Fruit fly (Drosophila melanogaster) whole organism, prepupa: ENCODE measurements around the gene Orct2.

ENCODE experiments used
- Blimp-1 ChIP-seq: fragments of 200-800 bp; sonication (Bioruptor generic); optimal IDR thresholded peaks from 3 replicates; lab custom pipeline; 2017; ENCODE audit warnings: missing biosample characterization, missing genetic modification characterization, mild to moderate bottlenecking, moderate library complexity, missing genetic modification reagents
- CG10669 ChIP-seq: fragments of 200-800 bp; sonication (Bioruptor generic); optimal IDR thresholded peaks from 3 replicates; lab custom pipeline; 2018; ENCODE audit warnings: missing biosample characterization, mild to moderate bottlenecking, missing genetic modification characterization, moderate library complexity
- CG11294 ChIP-seq: fragments of 200-800 bp; sonication (Bioruptor generic); IDR thresholded peaks from 2 replicates; pipeline ENCODE4 v1.3.6; 2022; ENCODE audit warnings: missing biosample characterization, missing genetic modification characterization
- CG11902 ChIP-seq: fragments of 200-800 bp; sonication (Bioruptor generic); optimal IDR thresholded peaks from 3 replicates; lab custom pipeline; 2016; ENCODE audit warnings: missing biosample characterization, missing genetic modification characterization
- CG15336 ChIP-seq: fragments of 200-800 bp; sonication (Bioruptor generic); IDR thresholded peaks from 2 replicates; pipeline ENCODE4 v1.3.6; 2022; ENCODE audit warnings: missing biosample characterization, missing genetic modification characterization
- CG16779 ChIP-seq: fragments of 200-800 bp; sonication (Bioruptor generic); optimal IDR thresholded peaks from 3 replicates; lab custom pipeline; 2017; ENCODE audit warnings: missing biosample characterization, mild to moderate bottlenecking, missing genetic modification characterization
- CG3032 ChIP-seq: fragments of 200-800 bp; optimal IDR thresholded peaks from 2 replicates; lab custom pipeline; 2019; ENCODE audit warnings: missing biosample characterization, mild to moderate bottlenecking, missing genetic modification characterization, moderate library complexity
- CG32006 ChIP-seq: fragments of 200-800 bp; sonication (Bioruptor generic); optimal IDR thresholded peaks from 3 replicates; lab custom pipeline; 2017; ENCODE audit warnings: missing biosample characterization, mild to moderate bottlenecking, missing genetic modification characterization
- CG34406 ChIP-seq: fragments of 200-800 bp; sonication (Bioruptor generic); optimal IDR thresholded peaks from 3 replicates; lab custom pipeline; 2016; ENCODE audit warnings: missing biosample characterization, missing genetic modification characterization
- CG4318 ChIP-seq: fragments of 200-800 bp; sonication (Bioruptor generic); optimal IDR thresholded peaks from 3 replicates; lab custom pipeline; 2017; ENCODE audit warnings: missing biosample characterization, mild to moderate bottlenecking, missing genetic modification characterization
- CG6163 ChIP-seq: fragments of 200-800 bp; sonication (Bioruptor generic); IDR thresholded peaks from 3 replicates; pipeline ENCODE4 v1.3.6; 2022; ENCODE audit warnings: missing biosample characterization, missing genetic modification characterization
- CG6276 ChIP-seq: fragments of 200-800 bp; sonication (Bioruptor generic); optimal IDR thresholded peaks from 2 replicates; lab custom pipeline; 2017; ENCODE audit warnings: missing biosample characterization, mild to moderate bottlenecking, missing genetic modification characterization
- CG6792 ChIP-seq: fragments of 200-800 bp; sonication (Bioruptor generic); optimal IDR thresholded peaks from 3 replicates; lab custom pipeline; 2016; ENCODE audit warnings: missing biosample characterization, missing genetic modification characterization
- CG6808 ChIP-seq: fragments of 200-800 bp; sonication (Bioruptor generic); optimal IDR thresholded peaks from 3 replicates; lab custom pipeline; 2017; ENCODE audit warnings: missing biosample characterization, missing genetic modification characterization, mild to moderate bottlenecking, moderate library complexity, missing genetic modification reagents
- CG6854 ChIP-seq: fragments of 200-800 bp; sonication (Bioruptor generic); optimal IDR thresholded peaks from 2 replicates; lab custom pipeline; 2017; ENCODE audit warnings: missing biosample characterization, mild to moderate bottlenecking, missing genetic modification characterization
- CG7368 ChIP-seq: fragments of 200-800 bp; sonication (Bioruptor generic); optimal IDR thresholded peaks from 3 replicates; lab custom pipeline; 2016; ENCODE audit warnings: missing biosample characterization, missing genetic modification characterization
- CG8119 ChIP-seq: fragments of 200-800 bp; sonication (Bioruptor generic); IDR thresholded peaks from 3 replicates; pipeline ENCODE4 v1.3.6; 2022; ENCODE audit warnings: missing biosample characterization, missing genetic modification characterization
- CG8319 ChIP-seq: fragments of 200-800 bp; sonication (Bioruptor generic); optimal IDR thresholded peaks from 3 replicates; lab custom pipeline; 2016; ENCODE audit warnings: missing biosample characterization, missing genetic modification characterization
- CG8632 ChIP-seq: fragments of 200-800 bp; sonication (Bioruptor generic); optimal IDR thresholded peaks from 3 replicates; lab custom pipeline; 2016; ENCODE audit warnings: missing biosample characterization, missing genetic modification characterization
- CG9139 ChIP-seq: fragments of 200-800 bp; sonication (Bioruptor generic); optimal IDR thresholded peaks from 3 replicates; lab custom pipeline; 2017; ENCODE audit warnings: missing biosample characterization, mild to moderate bottlenecking, missing genetic modification characterization
- Eip78C ChIP-seq: fragments of 200-800 bp; sonication (Bioruptor generic); peaks from one replicate; lab custom pipeline; 2016; ENCODE audit warnings: missing biosample characterization, missing genetic modification characterization
- Eip93F ChIP-seq: fragments of 200-800 bp; sonication (Bioruptor generic); optimal IDR thresholded peaks from 2 replicates; lab custom pipeline; 2016; ENCODE audit warnings: missing biosample characterization, mild to moderate bottlenecking, missing genetic modification characterization
- Ets21C ChIP-seq: fragments of 200-800 bp; sonication (Bioruptor generic); optimal IDR thresholded peaks from 3 replicates; lab custom pipeline; 2016; ENCODE audit warnings: missing biosample characterization, missing genetic modification characterization
- Ets96B ChIP-seq: fragments of 200-800 bp; optimal IDR thresholded peaks from 2 replicates; lab custom pipeline; 2019; ENCODE audit warnings: missing biosample characterization, mild to moderate bottlenecking, missing genetic modification characterization, moderate library complexity
- Gug ChIP-seq: fragments of 200-800 bp; sonication (Bioruptor generic); IDR thresholded peaks from 2 replicates; pipeline ENCODE4 v1.3.6; 2022; ENCODE audit warnings: missing biosample characterization, missing genetic modification characterization
- Hr4 ChIP-seq: fragments of 200-800 bp; sonication (Bioruptor generic); optimal IDR thresholded peaks from 3 replicates; lab custom pipeline; 2016; ENCODE audit warnings: missing biosample characterization, missing genetic modification characterization
- Lpt ChIP-seq: fragments of 200-800 bp; sonication (Bioruptor generic); optimal IDR thresholded peaks from 3 replicates; lab custom pipeline; 2016; ENCODE audit warnings: missing biosample characterization, missing genetic modification characterization
- Met ChIP-seq: fragments of 200-800 bp; sonication (Bioruptor generic); optimal IDR thresholded peaks from 3 replicates; lab custom pipeline; 2016; ENCODE audit warnings: missing biosample characterization, missing genetic modification characterization
- OdsH ChIP-seq: fragments of 200-800 bp; sonication (Bioruptor generic); optimal IDR thresholded peaks from 3 replicates; lab custom pipeline; 2016; ENCODE audit warnings: missing biosample characterization, missing genetic modification characterization
- Smox ChIP-seq: fragments of 200-800 bp; sonication (Bioruptor generic); optimal IDR thresholded peaks from 3 replicates; lab custom pipeline; 2016; ENCODE audit warnings: missing biosample characterization, missing genetic modification characterization
- Sox102F ChIP-seq: fragments of 200-800 bp; sonication (Bioruptor generic); optimal IDR thresholded peaks from 2 replicates; lab custom pipeline; 2016; ENCODE audit warnings: missing biosample characterization, mild to moderate bottlenecking, missing genetic modification characterization
- Sox15 ChIP-seq: fragments of 200-800 bp; sonication (Bioruptor generic); optimal IDR thresholded peaks from 3 replicates; lab custom pipeline; 2016; ENCODE audit warnings: missing biosample characterization, missing genetic modification characterization
- acj6 ChIP-seq: fragments of 200-800 bp; sonication (Bioruptor generic); optimal IDR thresholded peaks from 3 replicates; lab custom pipeline; 2016; ENCODE audit warnings: missing biosample characterization, missing genetic modification characterization
- cyc ChIP-seq: fragments of 200-800 bp; sonication (Bioruptor generic); optimal IDR thresholded peaks from 3 replicates; lab custom pipeline; 2016; ENCODE audit warnings: missing biosample characterization, missing genetic modification characterization
- dac ChIP-seq: fragments of 200-800 bp; sonication (Bioruptor generic); optimal IDR thresholded peaks from 2 replicates; lab custom pipeline; 2017; ENCODE audit warnings: missing biosample characterization, mild to moderate bottlenecking, missing genetic modification characterization
- dsx ChIP-seq: fragments of 200-800 bp; optimal IDR thresholded peaks from 3 replicates; lab custom pipeline; 2019; ENCODE audit warnings: missing biosample characterization, mild to moderate bottlenecking, missing genetic modification characterization, moderate library complexity; ENCODE audit not compliant: poor library complexity, severe bottlenecking
- eg ChIP-seq: fragments of 200-800 bp; sonication (Bioruptor generic); IDR thresholded peaks from 3 replicates; pipeline ENCODE4 v1.3.6; 2022; ENCODE audit warnings: missing biosample characterization, missing genetic modification characterization
- esn ChIP-seq: fragments of 200-800 bp; sonication (Bioruptor generic); optimal IDR thresholded peaks from 2 replicates; lab custom pipeline; 2016; ENCODE audit warnings: missing biosample characterization, mild to moderate bottlenecking, missing genetic modification characterization, moderate library complexity
- fkh ChIP-seq: fragments of 200-800 bp; sonication (Bioruptor generic); optimal IDR thresholded peaks from 3 replicates; lab custom pipeline; 2017; ENCODE audit warnings: missing biosample characterization, mild to moderate bottlenecking, missing genetic modification characterization, moderate library complexity
- pdm3 ChIP-seq: fragments of 200-800 bp; sonication (Bioruptor generic); optimal IDR thresholded peaks from 3 replicates; lab custom pipeline; 2016; ENCODE audit warnings: missing biosample characterization, missing genetic modification characterization
- spab ChIP-seq: fragments of 200-800 bp; sonication (Bioruptor generic); optimal IDR thresholded peaks from 2 replicates; lab custom pipeline; 2017; ENCODE audit warnings: missing biosample characterization, mild to moderate bottlenecking, missing genetic modification characterization, missing genetic modification reagents
- ss ChIP-seq, 2 experiments: fragments of 200-800 bp; sonication (Bioruptor generic); optimal IDR thresholded peaks; 2 replicates in 1 of 2; 3 replicates in 1 of 2; lab custom pipeline; 2017 to 2018; ENCODE audit warnings: mild to moderate bottlenecking in 2 of 2, missing biosample characterization in 2 of 2, missing genetic modification characterization in 2 of 2, moderate library complexity in 1 of 2
- svp ChIP-seq: fragments of 200-800 bp; sonication (Bioruptor generic); peaks from one replicate; lab custom pipeline; 2016; ENCODE audit warnings: missing biosample characterization, missing genetic modification characterization
- topi ChIP-seq: fragments of 200-800 bp; sonication (Bioruptor generic); optimal IDR thresholded peaks from 3 replicates; lab custom pipeline; 2016; ENCODE audit warnings: missing biosample characterization, missing genetic modification characterization

Gene Orct2

dm6 chr3R:24294784-24295555, 22.1 kb downstream of the Orct2 start, which contains the start of gene crb (continued):
- TF ChIP-seq acj6 (GFP tag; lab: Kevin White, UChicago) (peak; percentile 41), dsx (GFP tag; lab: Kevin White, UChicago) (peak; percentile 30), eg (peak; percentile 50; the same call in 1 of the 3 replicates), Sox15 (GFP tag; lab: Kevin White, UChicago) (no peak), dac (GFP tag; lab: Kevin White, UChicago) (no peak), CG8319 (GFP tag; lab: Kevin White, UChicago) (no peak), CG4318 (GFP tag; lab: Kevin White, UChicago) (no peak), CG9139 (GFP tag; lab: Kevin White, UChicago) (peak; percentile 38), CG16779 (tag; lab: Kevin White, UChicago) (peak; percentile 61), Blimp-1 (GFP tag; lab: Kevin White, UChicago) (no peak), Lpt (GFP tag; lab: Kevin White, UChicago) (no peak), pdm3 (GFP tag; lab: Kevin White, UChicago) (peak; percentile 42), cyc (peak; percentile 40), CG8632 (GFP tag; lab: Kevin White, UChicago) (peak; percentile 1), Hr4 (GFP tag; lab: Kevin White, UChicago) (peak; percentile 50), Ets96B (tag; lab: Kevin White, UChicago) (peak; percentile 16)
- TF ChIP-seq, all 60 proteins: peak for 38

dm6 chr3R:24295556-24296465, 23.0 kb downstream of the Orct2 start:
- TF ChIP-seq Ets96B (tag; lab: Kevin White, UChicago) (peak; percentile 97), Smox (peak; percentile 99), svp (peak; percentile 100), acj6 (GFP tag; lab: Kevin White, UChicago) (peak; percentile 99), Sox15 (GFP tag; lab: Kevin White, UChicago) (peak; percentile 95), CG6163 (GFP tag; lab: Robert Waterston, UW) (peak; percentile 98), dsx (GFP tag; lab: Kevin White, UChicago) (peak; percentile 96), CG6792 (GFP tag; lab: Kevin White, UChicago) (peak; percentile 99), ss (GFP tag; optimal IDR thresholded peaks at IDR 0.05; lab: Kevin White, UChicago) (peak; percentile 94 to 97), CG16779 (tag; lab: Kevin White, UChicago) (peak; percentile 88), fkh (GFP tag; lab: Kevin White, UChicago) (peak; percentile 69), spab (GFP tag; lab: Kevin White, UChicago) (peak; percentile 96), CG8119 (GFP tag; lab: Robert Waterston, UW) (peak; percentile 89), CG34406 (peak; percentile 98), CG6808 (peak; percentile 94), pdm3 (GFP tag; lab: Kevin White, UChicago) (peak; percentile 98), dac (GFP tag; lab: Kevin White, UChicago) (peak; percentile 72), CG11902 (GFP tag; lab: Kevin White, UChicago) (peak; percentile 96), Sox102F (GFP tag; lab: Kevin White, UChicago) (peak; percentile 99), Eip93F (GFP tag; lab: Kevin White, UChicago) (peak; percentile 98), CG7368 (peak; percentile 94), CG6276 (GFP tag; lab: Kevin White, UChicago) (no peak), CG15336 (peak; percentile 92), Eip78C (GFP tag; lab: Kevin White, UChicago) (peak; percentile 100), CG6854 (GFP tag; lab: Kevin White, UChicago) (peak; percentile 87), CG11294 (GFP tag; lab: Robert Waterston, UW) (peak; percentile 89), Blimp-1 (GFP tag; lab: Kevin White, UChicago) (peak; percentile 93), CG10669 (GFP tag; lab: Kevin White, UChicago) (peak; percentile 96), Gug (GFP tag; lab: Robert Waterston, UW) (peak; percentile 91), Met (GFP tag; lab: Kevin White, UChicago) (peak; percentile 99), Ets21C (peak; percentile 98), CG3032 (peak; percentile 95), CG32006 (peak; percentile 92), topi (GFP tag; lab: Kevin White, UChicago) (peak; percentile 99), esn (peak; percentile 99), cyc (peak; percentile 99), OdsH (GFP tag; lab: Kevin White, UChicago) (peak; percentile 98)
